Fruit fly (Drosophila melanogaster): ENCODE measurements around the gene nes.
A peak's percentile ranks its signal among the peaks of the same experiment; 100 is the strongest.

nes gene

dm6 chr3L:19261213-19261612, 734 bp upstream of the nes start, which contains the start of gene Bet1 (continued):
- no peak for TF ChIP-seq ase (GFP tag; IDR thresholded peaks at IDR 0.05)
- no peak for TF ChIP-seq CG3838 (GFP tag; optimal IDR thresholded peaks at IDR 0.05)
- peak; percentile 16 for TF ChIP-seq Dp (GFP tag; optimal IDR thresholded peaks at IDR 0.05)
- TF ChIP-seq kah (GFP tag; optimal IDR thresholded peaks at IDR 0.05), result no peak
- no peak for TF ChIP-seq CG7745 (tag; optimal IDR thresholded peaks at IDR 0.05)
- no peak for TF ChIP-seq sqz (GFP tag; optimal IDR thresholded peaks at IDR 0.05)
- peak; percentile 6 for TF ChIP-seq CG15269 (tag; optimal IDR thresholded peaks at IDR 0.05)
- TF ChIP-seq cas (GFP tag; IDR thresholded peaks at IDR 0.05), result no peak
- TF ChIP-seq CG9817 (tag; optimal IDR thresholded peaks at IDR 0.05), result no peak
- no peak for TF ChIP-seq repo (GFP tag; optimal IDR thresholded peaks at IDR 0.05)
- no peak for TF ChIP-seq ac (GFP tag; optimal IDR thresholded peaks at IDR 0.05)
- TF ChIP-seq ro (GFP tag; IDR thresholded peaks at IDR 0.05), result no peak
- no peak for TF ChIP-seq peb (GFP tag; IDR thresholded peaks at IDR 0.05)
- TF ChIP-seq Stat92E (GFP tag; optimal IDR thresholded peaks at IDR 0.05), result no peak
- TF ChIP-seq CG17359 (tag; optimal IDR thresholded peaks at IDR 0.05), result no peak
- TF ChIP-seq tin (GFP tag; optimal IDR thresholded peaks at IDR 0.05), result no peak
- TF ChIP-seq Rx (GFP tag; IDR thresholded peaks at IDR 0.05), result no peak
- no peak for TF ChIP-seq CG14860 (GFP tag; IDR thresholded peaks at IDR 0.05; ENCODE audit: partially characterized antibody)
- no peak for TF ChIP-seq H15 (GFP tag; IDR thresholded peaks at IDR 0.05)
- no peak for TF ChIP-seq CG14667 (GFP tag; IDR thresholded peaks at IDR 0.05)
- TF ChIP-seq yki (optimal IDR thresholded peaks at IDR 0.05), result no peak
- TF ChIP-seq sug (tag; optimal IDR thresholded peaks at IDR 0.05), result no peak
- no peak for TF ChIP-seq grn (GFP tag; optimal IDR thresholded peaks at IDR 0.05)
- no peak for TF ChIP-seq CkIIα-i1 (GFP tag; IDR thresholded peaks at IDR 0.05)
- TF ChIP-seq Drgx (GFP tag; IDR thresholded peaks at IDR 0.05), result no peak
- no peak for TF ChIP-seq nau (GFP tag; optimal IDR thresholded peaks at IDR 0.05)
- TF ChIP-seq CG9797 (GFP tag; optimal IDR thresholded peaks at IDR 0.05), result peak; percentile 48
- TF ChIP-seq schlank (tag; optimal IDR thresholded peaks at IDR 0.05), result no peak
- TF ChIP-seq cato (GFP tag; optimal IDR thresholded peaks at IDR 0.05; ENCODE audit: borderline replicate concordance), result no peak
- no peak for TF ChIP-seq Hand (GFP tag; optimal IDR thresholded peaks at IDR 0.05)
- TF ChIP-seq CG10654 (GFP tag; optimal IDR thresholded peaks at IDR 0.05), result no peak
- no peak for TF ChIP-seq Poxn (GFP tag; IDR thresholded peaks at IDR 0.05)
- no peak for TF ChIP-seq ranshi (GFP tag; IDR thresholded peaks at IDR 0.05)
- no peak for TF ChIP-seq CG13424 (tag; optimal IDR thresholded peaks at IDR 0.05)
- TF ChIP-seq CG4820 (GFP tag; optimal IDR thresholded peaks at IDR 0.05), result no peak
- no peak for TF ChIP-seq hkb (optimal IDR thresholded peaks at IDR 0.05)
- no peak for TF ChIP-seq hkb (GFP tag; IDR thresholded peaks at IDR 0.05)
- no peak for TF ChIP-seq Bteb2 (GFP tag; optimal IDR thresholded peaks at IDR 0.05)
- no peak for TF ChIP-seq mld (GFP tag; IDR thresholded peaks at IDR 0.05; ENCODE audit: partially characterized antibody)
- TF ChIP-seq ci (GFP tag; IDR thresholded peaks at IDR 0.05), result 0 out of 3 replicates have a peak, but pooled peaks have one; percentile 38
- TF ChIP-seq usp (GFP tag; optimal IDR thresholded peaks at IDR 0.05), result no peak
- no peak for TF ChIP-seq CG4424 (GFP tag; optimal IDR thresholded peaks at IDR 0.05)
- TF ChIP-seq Ravus (GFP tag; IDR thresholded peaks at IDR 0.05), result no peak
- TF ChIP-seq Atf6 (GFP tag; IDR thresholded peaks at IDR 0.05), result no peak
- TF ChIP-seq CG13894 (tag; optimal IDR thresholded peaks at IDR 0.05), result no peak
- TF ChIP-seq chinmo (GFP tag; IDR thresholded peaks at IDR 0.05; ENCODE audit: partially characterized antibody), result no peak
- TF ChIP-seq row (GFP tag; IDR thresholded peaks at IDR 0.05), result peak; percentile 70
- no peak for TF ChIP-seq CG5245 (GFP tag; optimal IDR thresholded peaks at IDR 0.05)
- no peak for TF ChIP-seq sima (GFP tag; optimal IDR thresholded peaks at IDR 0.05)
- no peak for TF ChIP-seq CG17829 (tag; optimal IDR thresholded peaks at IDR 0.05)
- TF ChIP-seq Ada2b (GFP tag; IDR thresholded peaks at IDR 0.05), result no peak
- TF ChIP-seq CG3281 (GFP tag; optimal IDR thresholded peaks at IDR 0.05), result no peak
- no peak for TF ChIP-seq CG6654 (GFP tag; optimal IDR thresholded peaks at IDR 0.05)

All from whole organism, embryonic.